Worm (Caenorhabditis elegans) whole organism, L2 larva: ENCODE results near the gene rmif-2.
A peak's percentile ranks its signal among the peaks of the same experiment; 100 is the strongest.

Experiments
- C34F6.9 ChIP-seq: fragments of 150-350 bp; optimal IDR thresholded peaks from 2 replicates; lab custom pipeline; 2014; ENCODE audit warnings: missing biosample characterization, missing genetic modification characterization
- F13H6.1 ChIP-seq: sonication (generic microtip); optimal IDR thresholded peaks from 2 replicates; lab custom pipeline; 2016; ENCODE audit warnings: missing genetic modification characterization, missing compliant biosample characterization
- R02D3.7 ChIP-seq: fragments of 150-350 bp; optimal IDR thresholded peaks from 2 replicates; lab custom pipeline; 2014; ENCODE audit warnings: missing biosample characterization, missing genetic modification characterization
- Y55F3AM.14 ChIP-seq: fragments of 200-800 bp; sonication (Bioruptor generic); optimal IDR thresholded peaks from 2 replicates; lab custom pipeline; 2018; ENCODE audit warnings: mild to moderate bottlenecking, missing genetic modification characterization, missing compliant biosample characterization
- ZK546.5 ChIP-seq: sonication (generic microtip); optimal IDR thresholded peaks from 2 replicates; lab custom pipeline; 2017; ENCODE audit warnings: missing biosample characterization, missing genetic modification characterization
- alr-1 ChIP-seq: fragments of 150-350 bp; optimal IDR thresholded peaks from 2 replicates; lab custom pipeline; 2014; ENCODE audit warnings: missing biosample characterization, missing genetic modification characterization
- aly-2 ChIP-seq: fragments of 150-350 bp; optimal IDR thresholded peaks from 2 replicates; lab custom pipeline; 2014; ENCODE audit warnings: missing biosample characterization, missing genetic modification characterization
- blmp-1 ChIP-seq: sonication (generic microtip); optimal IDR thresholded peaks from 2 replicates; lab custom pipeline; 2017; ENCODE audit warnings: missing genetic modification characterization, mild to moderate bottlenecking, missing compliant biosample characterization, antibody characterized with exemption, moderate library complexity; ENCODE audit not compliant: insufficient read depth
- ceh-16 ChIP-seq: fragments of 150-350 bp; optimal IDR thresholded peaks from 2 replicates; lab custom pipeline; 2014; ENCODE audit warnings: missing biosample characterization, missing genetic modification characterization
- ceh-82 ChIP-seq: fragments of 150-350 bp; optimal IDR thresholded peaks from 2 replicates; lab custom pipeline; 2014; ENCODE audit warnings: missing biosample characterization, missing genetic modification characterization
- crh-2 ChIP-seq: sonication (generic microtip); optimal IDR thresholded peaks from 2 replicates; lab custom pipeline; 2017; ENCODE audit warnings: missing biosample characterization, missing genetic modification characterization
- dmd-4 ChIP-seq: sonication (generic microtip); optimal IDR thresholded peaks from 2 replicates; lab custom pipeline; 2017; ENCODE audit warnings: missing biosample characterization, missing genetic modification characterization
- egl-27 ChIP-seq: sonication (generic microtip); optimal IDR thresholded peaks from 3 replicates; lab custom pipeline; 2017; ENCODE audit warnings: missing biosample characterization, missing genetic modification reagents, missing genetic modification characterization
- elt-3 ChIP-seq: sonication (generic microtip); optimal IDR thresholded peaks from 2 replicates; lab custom pipeline; 2017; ENCODE audit warnings: missing biosample characterization, missing genetic modification characterization
- fos-1 ChIP-seq: fragments of 150-350 bp; optimal IDR thresholded peaks from 2 replicates; lab custom pipeline; 2014; ENCODE audit warnings: missing biosample characterization, missing genetic modification characterization
- gmeb-1 ChIP-seq: fragments of 150-350 bp; optimal IDR thresholded peaks from 2 replicates; lab custom pipeline; 2014; ENCODE audit warnings: missing biosample characterization, missing genetic modification characterization
- lin-11 ChIP-seq: fragments of 150-350 bp; sonication (generic microtip); optimal IDR thresholded peaks from 2 replicates; lab custom pipeline; 2014; ENCODE audit warnings: missing biosample characterization, missing genetic modification characterization, inconsistent platforms, mixed read lengths
- lin-13 ChIP-seq: fragments of 150-350 bp; optimal IDR thresholded peaks from 2 replicates; lab custom pipeline; 2014; ENCODE audit warnings: missing biosample characterization, missing genetic modification reagents, missing genetic modification characterization
- lin-39 ChIP-seq: fragments of 150-350 bp; optimal IDR thresholded peaks from 2 replicates; lab custom pipeline; 2014; ENCODE audit warnings: missing biosample characterization, missing genetic modification reagents, missing genetic modification characterization
- lsy-2 ChIP-seq, 2 experiments: fragments of 150-350 bp in 1 of 2; sonication (generic microtip) in 1 of 2; optimal IDR thresholded peaks; 2 replicates each; lab custom pipeline; 2014 to 2017; ENCODE audit warnings: missing biosample characterization in 2 of 2, missing genetic modification characterization in 2 of 2
- mab-5 ChIP-seq: fragments of 150-350 bp; optimal IDR thresholded peaks from 2 replicates; lab custom pipeline; 2014; ENCODE audit warnings: missing biosample characterization, missing genetic modification characterization
- mbf-1 ChIP-seq: sonication (generic microtip); optimal IDR thresholded peaks from 2 replicates; lab custom pipeline; 2017; ENCODE audit warnings: missing biosample characterization, missing genetic modification characterization
- mdl-1 ChIP-seq, 2 experiments: fragments of 150-350 bp in 1 of 2; sonication (generic microtip) in 1 of 2; optimal IDR thresholded peaks; 2 replicates each; lab custom pipeline; 2017; ENCODE audit warnings: missing biosample characterization in 2 of 2, missing genetic modification characterization in 2 of 2
- nhr-10 ChIP-seq: sonication (generic microtip); optimal IDR thresholded peaks from 2 replicates; lab custom pipeline; 2017; ENCODE audit warnings: missing biosample characterization, missing genetic modification characterization
- nhr-11 ChIP-seq: fragments of 150-350 bp; optimal IDR thresholded peaks from 2 replicates; lab custom pipeline; 2014; ENCODE audit warnings: missing biosample characterization, missing genetic modification characterization
- nhr-12 ChIP-seq: fragments of 150-350 bp; optimal IDR thresholded peaks from 2 replicates; lab custom pipeline; 2014; ENCODE audit warnings: missing biosample characterization, missing genetic modification characterization
- nhr-129 ChIP-seq: fragments of 150-350 bp; optimal IDR thresholded peaks from 2 replicates; lab custom pipeline; 2014; ENCODE audit warnings: missing biosample characterization, missing genetic modification characterization
- nhr-21 ChIP-seq: fragments of 150-350 bp; optimal IDR thresholded peaks from 2 replicates; lab custom pipeline; 2014; ENCODE audit warnings: missing biosample characterization, missing genetic modification characterization
- nhr-23 ChIP-seq: fragments of 150-350 bp; optimal IDR thresholded peaks from 2 replicates; lab custom pipeline; 2014; ENCODE audit warnings: missing biosample characterization, missing genetic modification reagents, missing genetic modification characterization
- nhr-237 ChIP-seq: fragments of 150-350 bp; optimal IDR thresholded peaks from 2 replicates; lab custom pipeline; 2014; ENCODE audit warnings: missing biosample characterization, missing genetic modification characterization
- nhr-25 ChIP-seq: fragments of 150-350 bp; sonication (generic microtip); optimal IDR thresholded peaks from 3 replicates; lab custom pipeline; 2014; ENCODE audit warnings: missing biosample characterization, missing genetic modification characterization
- nhr-6 ChIP-seq: fragments of 150-350 bp; optimal IDR thresholded peaks from 2 replicates; lab custom pipeline; 2014; ENCODE audit warnings: missing biosample characterization, missing genetic modification characterization
- nhr-77 ChIP-seq: fragments of 150-350 bp; optimal IDR thresholded peaks from 2 replicates; lab custom pipeline; 2014; ENCODE audit warnings: missing biosample characterization, missing genetic modification characterization
- peb-1 ChIP-seq: fragments of 150-350 bp; optimal IDR thresholded peaks from 2 replicates; lab custom pipeline; 2014; ENCODE audit warnings: missing biosample characterization, missing genetic modification characterization
- skn-1 ChIP-seq: sonication (generic microtip); optimal IDR thresholded peaks from 2 replicates; lab custom pipeline; 2017; ENCODE audit warnings: missing biosample characterization, missing genetic modification characterization
- sma-3 ChIP-seq: sonication (generic microtip); optimal IDR thresholded peaks from 2 replicates; lab custom pipeline; 2016; ENCODE audit warnings: missing genetic modification reagents, missing genetic modification characterization, missing compliant biosample characterization
- sma-9 ChIP-seq, 2 experiments: fragments of 150-350 bp in 1 of 2; sonication (generic microtip) in 1 of 2; optimal IDR thresholded peaks; 2 replicates each; lab custom pipeline; 2014 to 2016; ENCODE audit warnings: missing genetic modification characterization in 2 of 2, mild to moderate bottlenecking in 1 of 2, missing biosample characterization in 1 of 2, missing compliant biosample characterization in 1 of 2, missing genetic modification reagents in 1 of 2, moderate library complexity in 1 of 2
- unc-39 ChIP-seq: fragments of 150-350 bp; optimal IDR thresholded peaks from 2 replicates; lab custom pipeline; 2014; ENCODE audit warnings: missing biosample characterization, missing genetic modification characterization
- unc-55 ChIP-seq: fragments of 150-350 bp; sonication (generic microtip); optimal IDR thresholded peaks from 3 replicates; lab custom pipeline; 2014; ENCODE audit warnings: missing biosample characterization, missing genetic modification reagents, missing genetic modification characterization
- unc-62 ChIP-seq: fragments of 150-350 bp; optimal IDR thresholded peaks from 2 replicates; lab custom pipeline; 2014; ENCODE audit warnings: missing biosample characterization, missing genetic modification reagents, missing genetic modification characterization
- zag-1 ChIP-seq: fragments of 150-350 bp; optimal IDR thresholded peaks from 2 replicates; lab custom pipeline; 2014; ENCODE audit warnings: missing biosample characterization, missing genetic modification characterization
- ztf-1 ChIP-seq: fragments of 200-800 bp; sonication (Bioruptor generic); conservative IDR thresholded peaks from 2 replicates; pipeline ENCODE4 v1.3.6; 2022; ENCODE audit warnings: missing genetic modification characterization, missing compliant biosample characterization
- ztf-11 ChIP-seq: sonication (generic microtip); optimal IDR thresholded peaks from 2 replicates; lab custom pipeline; 2017; ENCODE audit warnings: missing biosample characterization, missing genetic modification characterization
- ztf-4 ChIP-seq: fragments of 150-350 bp; optimal IDR thresholded peaks from 2 replicates; lab custom pipeline; 2014; ENCODE audit warnings: missing biosample characterization, missing genetic modification characterization

rmif-2 gene

ce11 chrIV:1160386-1160785, 22.0 kb upstream of the rmif-2 start, which contains the start of gene ets-8:
ets-8 (minus strand) TSS chrIV:1160486.
- no peak for TF ChIP-seq lin-39 (tag; lab: Kevin White, UChicago)
- TF ChIP-seq ztf-1 (GFP tag; lab: Robert Waterston, UW), result no peak
- TF ChIP-seq C34F6.9 (tag; lab: Kevin White, UChicago), result no peak
- no peak for TF ChIP-seq R02D3.7 (tag; lab: Kevin White, UChicago)
- TF ChIP-seq dmd-4 (tag; lab: Kevin White, UChicago), result no peak
- TF ChIP-seq unc-55 (GFP tag; lab: Kevin White, UChicago), result no peak
- TF ChIP-seq fos-1 (tag; lab: Kevin White, UChicago), result no peak
- no peak for TF ChIP-seq nhr-12 (tag; lab: Kevin White, UChicago)
- TF ChIP-seq gmeb-1, result no peak
- TF ChIP-seq unc-39 (tag; lab: Kevin White, UChicago), result no peak

ce11 chrIV:1163126-1163525, 19.3 kb upstream of the rmif-2 start, which contains the start of gene C50A2.7:
C50A2.7 (plus strand) TSS chrIV:1163426.
- TF ChIP-seq nhr-77 (no peak), F13H6.1 (no peak), alr-1 (no peak), mbf-1 (tag; lab: Kevin White, UChicago) (no peak), nhr-12 (tag; lab: Kevin White, UChicago) (no peak), nhr-25 (tag; lab: Kevin White, UChicago) (no peak), fos-1 (tag; lab: Kevin White, UChicago) (no peak), nhr-129 (tag; lab: Kevin White, UChicago) (no peak), ceh-82 (tag; lab: Kevin White, UChicago) (no peak), blmp-1 (tag; lab: Kevin White, UChicago) (no peak), skn-1 (no peak), ceh-16 (tag; lab: Kevin White, UChicago) (no peak), nhr-23 (tag; lab: Kevin White, UChicago) (no peak), elt-3 (tag; lab: Kevin White, UChicago) (no peak), Y55F3AM.14 (GFP tag; lab: Kevin White, UChicago) (no peak), sma-3 (no peak), nhr-10 (tag; lab: Kevin White, UChicago) (no peak)

- TF ChIP-seq egl-27 (no peak), F13H6.1 (no peak)
- TF ChIP-seq, all 48 proteins: peak for 0
Measured at ce11 chrIV:1167352-1167751, 15.0 kb upstream of the rmif-2 start.

ce11 chrIV:1168311-1168965, 14.0 kb upstream of the rmif-2 start:
- TF ChIP-seq aly-2 (no peak), ceh-82 (tag; lab: Kevin White, UChicago) (no peak), nhr-129 (tag; lab: Kevin White, UChicago) (peak; percentile 37), zag-1 (tag; lab: Kevin White, UChicago) (no peak), egl-27 (no peak), ztf-4 (tag; lab: Kevin White, UChicago) (no peak), gmeb-1 (peak; percentile 40), ceh-16 (tag; lab: Kevin White, UChicago) (no peak), nhr-11 (tag; lab: Kevin White, UChicago) (no peak), lsy-2 (tag; optimal IDR thresholded peaks at IDR 0.05; lab: Kevin White, UChicago) (peak in 1 of 2 experiments; percentile 61), Y55F3AM.14 (GFP tag; lab: Kevin White, UChicago) (peak; percentile 63), nhr-21 (no peak), unc-62 (GFP tag; lab: Kevin White, UChicago) (no peak), nhr-12 (tag; lab: Kevin White, UChicago) (no peak), mbf-1 (tag; lab: Kevin White, UChicago) (no peak), lin-11 (tag; lab: Kevin White, UChicago) (no peak), lin-39 (tag; lab: Kevin White, UChicago) (no peak), elt-3 (tag; lab: Kevin White, UChicago) (no peak), blmp-1 (tag; lab: Kevin White, UChicago) (peak; percentile 54), C34F6.9 (tag; lab: Kevin White, UChicago) (peak; percentile 60), peb-1 (no peak), nhr-23 (tag; lab: Kevin White, UChicago) (no peak), nhr-6 (tag; lab: Kevin White, UChicago) (no peak), mab-5 (tag; lab: Kevin White, UChicago) (peak; percentile 12), mdl-1 (tag; optimal IDR thresholded peaks at IDR 0.05; lab: Kevin White, UChicago) (peak; percentile 45 to 87), dmd-4 (tag; lab: Kevin White, UChicago) (no peak), alr-1 (no peak), unc-55 (GFP tag; lab: Kevin White, UChicago) (peak; percentile 53), sma-3 (no peak), crh-2 (tag; lab: Kevin White, UChicago) (no peak), ztf-11 (no peak), sma-9 (GFP tag; optimal IDR thresholded peaks at IDR 0.05; lab: Kevin White, UChicago) (peak; percentile 45), sma-9 (tag; optimal IDR thresholded peaks at IDR 0.05; lab: Kevin White, UChicago) (no peak), nhr-237 (tag; lab: Kevin White, UChicago) (no peak), ZK546.5 (tag; lab: Kevin White, UChicago) (no peak), fos-1 (tag; lab: Kevin White, UChicago) (no peak), nhr-77 (no peak), lin-13 (peak; percentile 3)
